Worm (Caenorhabditis elegans) whole organism, L1 larva: ENCODE measurements around the gene hpo-19.

ENCODE experiments used
- ama-1 ChIP-seq: fragments of 150-350 bp; optimal IDR thresholded peaks from 2 replicates; lab custom pipeline; 2014
- ets-5 ChIP-seq: fragments of 200-800 bp; sonication (Bioruptor generic); IDR thresholded peaks from 2 replicates; pipeline ENCODE4 v1.3.6; 2022; ENCODE audit warnings: missing genetic modification characterization, missing compliant biosample characterization
- grh-1 ChIP-seq: fragments of 200-800 bp; sonication (Bioruptor generic); IDR thresholded peaks from 2 replicates; pipeline ENCODE4 v1.3.6; 2022; ENCODE audit warnings: missing genetic modification reagents, missing genetic modification characterization, missing compliant biosample characterization
- mep-1 ChIP-seq: fragments of 150-350 bp; optimal IDR thresholded peaks from 2 replicates; lab custom pipeline; 2014; ENCODE audit warnings: missing biosample characterization, missing genetic modification characterization
- nhr-11 ChIP-seq: fragments of 150-350 bp; optimal IDR thresholded peaks from 2 replicates; lab custom pipeline; 2014; ENCODE audit warnings: missing biosample characterization, missing genetic modification characterization
- nhr-47 ChIP-seq: sonication (generic microtip); optimal IDR thresholded peaks from 2 replicates; lab custom pipeline; 2016; ENCODE audit warnings: mild to moderate bottlenecking, missing genetic modification characterization, moderate library complexity, missing compliant biosample characterization
- unc-62 ChIP-seq: fragments of 150-350 bp; optimal IDR thresholded peaks from 2 replicates; lab custom pipeline; 2014; ENCODE audit warnings: missing biosample characterization, missing genetic modification reagents, missing genetic modification characterization

DNA sequence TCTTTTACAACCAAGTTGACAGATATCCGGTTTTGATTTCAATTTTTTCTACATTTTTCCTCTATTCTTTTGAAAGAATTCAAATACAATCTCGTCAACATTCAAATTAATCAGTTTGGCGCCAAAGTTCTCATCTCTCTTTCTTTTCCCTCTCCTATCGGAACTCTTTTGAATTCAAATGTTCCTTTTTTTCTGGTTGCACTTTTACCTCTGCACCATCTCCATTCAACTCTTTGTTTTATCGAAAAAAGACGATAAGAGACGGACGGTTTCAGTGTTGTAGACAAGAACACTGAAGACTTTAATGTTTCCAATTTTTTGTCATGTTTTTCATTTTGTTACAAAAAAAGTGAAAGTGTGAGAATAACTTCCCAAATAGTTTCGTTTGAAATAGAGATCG, 39.6 kb downstream of the hpo-19 start:
- TF ChIP-seq ama-1 (no peak), ets-5 (GFP tag; lab: Robert Waterston, UW) (no peak), mep-1 (tag; lab: Kevin White, UChicago) (no peak), nhr-47 (tag; lab: Kevin White, UChicago) (no peak), unc-62 (no peak), nhr-11 (tag; lab: Kevin White, UChicago) (no peak), grh-1 (no peak)
